Fruit fly (Drosophila melanogaster): Measurements from ENCODE around the gene CG9921.

CG9921 gene

DNA sequence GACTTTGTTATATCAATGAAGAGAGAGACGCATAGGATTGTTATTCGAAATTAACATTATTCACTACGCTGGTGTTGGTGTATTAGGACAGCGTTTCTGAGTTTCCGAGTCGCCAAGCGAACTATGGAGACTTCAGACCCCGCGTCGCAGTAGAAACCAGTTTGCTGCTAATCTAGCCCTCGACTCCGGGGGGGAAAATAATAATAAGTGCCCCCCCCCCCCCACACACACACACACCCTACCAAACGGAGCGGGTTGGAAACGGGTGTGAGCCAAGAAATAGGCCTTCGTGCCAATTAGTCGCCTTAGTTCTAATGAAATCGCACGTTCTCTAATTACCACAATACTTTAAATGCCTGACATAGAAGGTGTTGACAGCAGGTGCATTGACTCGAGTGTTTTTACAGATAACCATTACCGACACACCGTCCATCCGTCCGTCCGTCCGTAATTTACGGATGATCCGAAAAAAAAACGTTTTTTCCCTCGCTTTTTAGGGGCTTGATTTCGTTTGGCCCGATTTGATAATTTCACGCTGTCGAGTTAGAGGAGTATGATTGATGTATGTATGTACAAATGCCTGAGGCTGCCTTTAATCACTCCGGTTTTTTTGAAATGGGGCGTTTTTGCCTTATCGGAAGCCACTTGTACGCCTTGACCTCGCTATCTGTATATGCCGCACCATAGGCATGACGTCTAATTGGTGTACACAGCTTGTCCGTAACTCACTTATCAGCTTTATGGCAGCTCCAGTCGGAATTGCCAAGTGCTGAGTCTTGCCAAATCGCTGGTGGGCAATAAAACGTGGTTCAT is 51.5 kb downstream of the CG9921 start (continued):
- no peak for TF ChIP-seq al (GFP tag; IDR thresholded peaks at IDR 0.05)
- no peak for TF ChIP-seq CG7556 (GFP tag; optimal IDR thresholded peaks at IDR 0.05)
- no peak for TF ChIP-seq Lpt (GFP tag; optimal IDR thresholded peaks at IDR 0.05)
- TF ChIP-seq unpg (GFP tag; optimal IDR thresholded peaks at IDR 0.05): no peak
- no peak for TF ChIP-seq hb (GFP tag; IDR thresholded peaks at IDR 0.05; ENCODE audit: partially characterized antibody)
- TF ChIP-seq trem (tag; optimal IDR thresholded peaks at IDR 0.05): no peak
- no peak for TF ChIP-seq shn (GFP tag; optimal IDR thresholded peaks at IDR 0.05)
- no peak for TF ChIP-seq Dbx (GFP tag; IDR thresholded peaks at IDR 0.05)
- no peak for TF ChIP-seq fd96Cb (tag; optimal IDR thresholded peaks at IDR 0.05)
- TF ChIP-seq dysf (GFP tag; IDR thresholded peaks at IDR 0.05): no peak
- no peak for TF ChIP-seq CG1647 (GFP tag; optimal IDR thresholded peaks at IDR 0.05)
- TF ChIP-seq pnt (GFP tag; optimal IDR thresholded peaks at IDR 0.05): no peak
- TF ChIP-seq pum (GFP tag; optimal IDR thresholded peaks at IDR 0.05): no peak
- no peak for TF ChIP-seq CG18764 (GFP tag; optimal IDR thresholded peaks at IDR 0.05)
- TF ChIP-seq Ets97D (GFP tag; optimal IDR thresholded peaks at IDR 0.05): no peak
- TF ChIP-seq Bteb2 (GFP tag; optimal IDR thresholded peaks at IDR 0.05): no peak
- no peak for TF ChIP-seq CG31388 (GFP tag; optimal IDR thresholded peaks at IDR 0.05)
- TF ChIP-seq CG2199 (GFP tag; IDR thresholded peaks at IDR 0.05): no peak
- TF ChIP-seq eyg (GFP tag; optimal IDR thresholded peaks at IDR 0.05): no peak
- TF ChIP-seq gsb (GFP tag; IDR thresholded peaks at IDR 0.05): no peak
- no peak for TF ChIP-seq CG8924 (tag; optimal IDR thresholded peaks at IDR 0.05)
- no peak for TF ChIP-seq CG11695 (GFP tag; IDR thresholded peaks at IDR 0.05)
- no peak for TF ChIP-seq gsb-n (tag; optimal IDR thresholded peaks at IDR 0.05)
- TF ChIP-seq pan (optimal IDR thresholded peaks at IDR 0.05): no peak
- no peak for TF ChIP-seq pan (GFP tag; optimal IDR thresholded peaks at IDR 0.05 in 1 of 2, IDR thresholded peaks at IDR 0.05 in 1 of 2)
- no peak for TF ChIP-seq Gug (GFP tag; IDR thresholded peaks at IDR 0.05)
- no peak for TF ChIP-seq CG6854 (GFP tag; optimal IDR thresholded peaks at IDR 0.05)
- TF ChIP-seq CG2116 (GFP tag; optimal IDR thresholded peaks at IDR 0.05): no peak
- TF ChIP-seq Bgb (GFP tag; IDR thresholded peaks at IDR 0.05; ENCODE audit: partially characterized antibody): peak; percentile 26; the same call in 1 of the 2 replicates
- no peak for TF ChIP-seq run (tag; optimal IDR thresholded peaks at IDR 0.05)
- peak; percentile 83 for TF ChIP-seq mirr (GFP tag; optimal IDR thresholded peaks at IDR 0.05)
- TF ChIP-seq vnd (GFP tag; IDR thresholded peaks at IDR 0.05; ENCODE audit: partially characterized antibody): no peak
- no peak for TF ChIP-seq Xbp1 (GFP tag; optimal IDR thresholded peaks at IDR 0.05)
- no peak for TF ChIP-seq ci (GFP tag; IDR thresholded peaks at IDR 0.05)
- TF ChIP-seq corto (GFP tag; optimal IDR thresholded peaks at IDR 0.05): no peak
- TF ChIP-seq peb (GFP tag; IDR thresholded peaks at IDR 0.05): no peak
- TF ChIP-seq CG11696 (GFP tag; IDR thresholded peaks at IDR 0.05): no peak
- no peak for TF ChIP-seq Adf1 (GFP tag; IDR thresholded peaks at IDR 0.05)
- TF ChIP-seq ind (GFP tag; optimal IDR thresholded peaks at IDR 0.05): no peak
- no peak for TF ChIP-seq ac (GFP tag; optimal IDR thresholded peaks at IDR 0.05)
- no peak for TF ChIP-seq TFAM (GFP tag; optimal IDR thresholded peaks at IDR 0.05)
- no peak for TF ChIP-seq CG2129 (GFP tag; IDR thresholded peaks at IDR 0.05; ENCODE audit: partially characterized antibody)
- no peak for TF ChIP-seq jigr1 (GFP tag; IDR thresholded peaks at IDR 0.05)
- no peak for TF ChIP-seq H15 (GFP tag; IDR thresholded peaks at IDR 0.05)
- no peak for TF ChIP-seq Ptx1 (GFP tag; IDR thresholded peaks at IDR 0.05)
- TF ChIP-seq toy (GFP tag; IDR thresholded peaks at IDR 0.05): no peak
- no peak for TF ChIP-seq Trl (optimal IDR thresholded peaks at IDR 0.05)
- TF ChIP-seq Trl (GFP tag; optimal IDR thresholded peaks at IDR 0.05): no peak
- TF ChIP-seq CG13123 (GFP tag; optimal IDR thresholded peaks at IDR 0.05): no peak
- no peak for TF ChIP-seq abd-A (tag; optimal IDR thresholded peaks at IDR 0.05)
- TF ChIP-seq Hsf (GFP tag; optimal IDR thresholded peaks at IDR 0.05): no peak
- TF ChIP-seq zfh2 (GFP tag; optimal IDR thresholded peaks at IDR 0.05): no peak
